Fruit fly (Drosophila melanogaster) Kc167 (cell line): ENCODE results near the gene CG5013.

Source experiments
- Myc ChIP-seq: fragments of >200 bp; optimal IDR thresholded peaks from 2 replicates; lab custom pipeline; 2017; ENCODE audit warnings: missing external identifiers
- Sin3A ChIP-seq: fragments of >200 bp; optimal IDR thresholded peaks from 2 replicates; lab custom pipeline; 2018; ENCODE audit warnings: missing external identifiers
- h ChIP-seq: fragments of >200 bp; optimal IDR thresholded peaks from 3 replicates; lab custom pipeline; 2018; ENCODE audit warnings: missing external identifiers
- insv ChIP-seq: fragments of >200 bp; optimal IDR thresholded peaks from 3 replicates; lab custom pipeline; 2018; ENCODE audit warnings: missing external identifiers
- psq ChIP-seq: fragments of >200 bp; optimal IDR thresholded peaks from 2 replicates; lab custom pipeline; 2017; ENCODE audit warnings: missing external identifiers
- ttk ChIP-seq: sonication (Bioruptor generic); optimal IDR thresholded peaks from 2 replicates; lab custom pipeline; 2017; ENCODE audit warnings: missing external identifiers

dm6 chr3R:16030445-16030844, 19.0 kb upstream of the CG5013 start:
- no peak for TF ChIP-seq Sin3A (lab: Kevin White, UChicago)
- no peak for TF ChIP-seq h (lab: Kevin White, UChicago)
- no peak for TF ChIP-seq psq (lab: Kevin White, UChicago)
- no peak for TF ChIP-seq insv
- no peak for TF ChIP-seq ttk (lab: Kevin White, UChicago)
- no peak for TF ChIP-seq Myc (lab: Kevin White, UChicago)
